Worm (Caenorhabditis elegans): ENCODE data around the gene aexr-2.

ce11 chrX:6646387-6647061, 15.2 kb upstream of the aexr-2 start:
- no peak for TF ChIP-seq ama-1 (optimal IDR thresholded peaks at IDR 0.05)
- no peak for TF ChIP-seq ceh-36 (tag; optimal IDR thresholded peaks at IDR 0.05)
- no peak for TF ChIP-seq tbx-37 (GFP tag; conservative IDR thresholded peaks at IDR 0.05)
- TF ChIP-seq B0310.2 (tag; optimal IDR thresholded peaks at IDR 0.05): no peak
- TF ChIP-seq scrt-1 (GFP tag; IDR thresholded peaks at IDR 0.05): no peak
- TF ChIP-seq tbx-11 (GFP tag; IDR thresholded peaks at IDR 0.05): no peak
- no peak for TF ChIP-seq sea-1 (GFP tag; conservative IDR thresholded peaks at IDR 0.05)

Data from whole organism, early embryonic.